Fruit fly (Drosophila melanogaster) whole organism, adult: ENCODE measurements around the gene Vps16B.

Experiments
- CG11617 ChIP-seq: fragments of 200-800 bp; sonication (Bioruptor generic); optimal IDR thresholded peaks from 2 replicates; lab custom pipeline; 2017; ENCODE audit warnings: mild to moderate bottlenecking, missing biosample characterization, missing genetic modification reagents, missing genetic modification characterization
- CG12768 ChIP-seq: fragments of 200-800 bp; sonication (Bioruptor generic); optimal IDR thresholded peaks from 2 replicates; lab custom pipeline; 2017; ENCODE audit warnings: missing biosample characterization, missing genetic modification characterization, mild to moderate bottlenecking, moderate library complexity, missing genetic modification reagents
- CG14711 ChIP-seq: fragments of 200-800 bp; sonication (Bioruptor generic); optimal IDR thresholded peaks from 2 replicates; lab custom pipeline; 2018; ENCODE audit warnings: missing biosample characterization, mild to moderate bottlenecking, missing genetic modification characterization, moderate library complexity
- CG1620 ChIP-seq: fragments of 200-800 bp; sonication (Bioruptor generic); optimal IDR thresholded peaks from 2 replicates; lab custom pipeline; 2016; ENCODE audit warnings: missing biosample characterization, missing genetic modification characterization
- CG33017 ChIP-seq: fragments of 200-800 bp; sonication (Bioruptor generic); optimal IDR thresholded peaks from 2 replicates; lab custom pipeline; 2018; ENCODE audit warnings: missing biosample characterization, mild to moderate bottlenecking, missing genetic modification characterization, moderate library complexity
- CG5204 ChIP-seq: fragments of 200-800 bp; sonication (Bioruptor generic); optimal IDR thresholded peaks from 2 replicates; lab custom pipeline; 2016; ENCODE audit warnings: missing biosample characterization, missing genetic modification characterization
- CG7045 ChIP-seq: fragments of 200-800 bp; sonication (Bioruptor generic); optimal IDR thresholded peaks from 2 replicates; lab custom pipeline; 2017; ENCODE audit warnings: missing biosample characterization, mild to moderate bottlenecking, missing genetic modification characterization
- CG7101 ChIP-seq: fragments of 200-800 bp; sonication (Bioruptor generic); optimal IDR thresholded peaks from 2 replicates; lab custom pipeline; 2018; ENCODE audit warnings: missing biosample characterization, mild to moderate bottlenecking, missing genetic modification characterization, moderate library complexity
- Clk ChIP-seq: fragments of 200-800 bp; sonication (Bioruptor generic); optimal IDR thresholded peaks from 2 replicates; lab custom pipeline; 2017; ENCODE audit warnings: missing biosample characterization, missing genetic modification characterization
- Crg-1 ChIP-seq: fragments of 200-800 bp; sonication (Bioruptor generic); optimal IDR thresholded peaks from 2 replicates; lab custom pipeline; 2016; ENCODE audit warnings: missing biosample characterization, missing genetic modification characterization
- Hr96 ChIP-seq: fragments of 200-800 bp; sonication (Bioruptor generic); optimal IDR thresholded peaks from 2 replicates; lab custom pipeline; 2016; ENCODE audit warnings: missing biosample characterization, missing genetic modification characterization
- Mnt ChIP-seq: fragments of 200-800 bp; sonication (Bioruptor generic); optimal IDR thresholded peaks from 2 replicates; lab custom pipeline; 2016; ENCODE audit warnings: missing biosample characterization, mild to moderate bottlenecking, missing genetic modification characterization
- bab1 ChIP-seq: fragments of 200-800 bp; sonication (Bioruptor generic); optimal IDR thresholded peaks from 3 replicates; lab custom pipeline; 2019; ENCODE audit warnings: missing biosample characterization, mild to moderate bottlenecking, missing genetic modification characterization, moderate library complexity
- cic ChIP-seq: fragments of 200-800 bp; sonication (Bioruptor generic); optimal IDR thresholded peaks from 2 replicates; lab custom pipeline; 2017; ENCODE audit warnings: missing biosample characterization, mild to moderate bottlenecking, missing genetic modification characterization, moderate library complexity
- cnc ChIP-seq, 2 experiments: fragments of >200 bp; optimal IDR thresholded peaks; 2 replicates each; lab custom pipeline; 2017
- kay ChIP-seq: fragments of 200-800 bp; sonication (Bioruptor generic); peaks from one replicate; lab custom pipeline; 2016; ENCODE audit warnings: missing biosample characterization, missing genetic modification characterization, borderline replicate concordance
- ovo ChIP-seq: fragments of 200-800 bp; sonication (Bioruptor generic); optimal IDR thresholded peaks from 2 replicates; lab custom pipeline; 2016; ENCODE audit warnings: missing biosample characterization, missing genetic modification characterization
- pad ChIP-seq: fragments of 200-800 bp; sonication (Bioruptor generic); optimal IDR thresholded peaks from 3 replicates; lab custom pipeline; 2017; ENCODE audit warnings: missing biosample characterization, missing genetic modification characterization, mild to moderate bottlenecking, moderate library complexity, missing genetic modification reagents
- tj ChIP-seq: fragments of 200-800 bp; sonication (Bioruptor generic); optimal IDR thresholded peaks from 3 replicates; lab custom pipeline; 2017; ENCODE audit warnings: missing biosample characterization, mild to moderate bottlenecking, missing genetic modification characterization, moderate library complexity
- toe ChIP-seq: fragments of 200-800 bp; sonication (Bioruptor generic); optimal IDR thresholded peaks from 2 replicates; lab custom pipeline; 2016; ENCODE audit warnings: missing biosample characterization, missing genetic modification characterization

Vps16B gene

DNA sequence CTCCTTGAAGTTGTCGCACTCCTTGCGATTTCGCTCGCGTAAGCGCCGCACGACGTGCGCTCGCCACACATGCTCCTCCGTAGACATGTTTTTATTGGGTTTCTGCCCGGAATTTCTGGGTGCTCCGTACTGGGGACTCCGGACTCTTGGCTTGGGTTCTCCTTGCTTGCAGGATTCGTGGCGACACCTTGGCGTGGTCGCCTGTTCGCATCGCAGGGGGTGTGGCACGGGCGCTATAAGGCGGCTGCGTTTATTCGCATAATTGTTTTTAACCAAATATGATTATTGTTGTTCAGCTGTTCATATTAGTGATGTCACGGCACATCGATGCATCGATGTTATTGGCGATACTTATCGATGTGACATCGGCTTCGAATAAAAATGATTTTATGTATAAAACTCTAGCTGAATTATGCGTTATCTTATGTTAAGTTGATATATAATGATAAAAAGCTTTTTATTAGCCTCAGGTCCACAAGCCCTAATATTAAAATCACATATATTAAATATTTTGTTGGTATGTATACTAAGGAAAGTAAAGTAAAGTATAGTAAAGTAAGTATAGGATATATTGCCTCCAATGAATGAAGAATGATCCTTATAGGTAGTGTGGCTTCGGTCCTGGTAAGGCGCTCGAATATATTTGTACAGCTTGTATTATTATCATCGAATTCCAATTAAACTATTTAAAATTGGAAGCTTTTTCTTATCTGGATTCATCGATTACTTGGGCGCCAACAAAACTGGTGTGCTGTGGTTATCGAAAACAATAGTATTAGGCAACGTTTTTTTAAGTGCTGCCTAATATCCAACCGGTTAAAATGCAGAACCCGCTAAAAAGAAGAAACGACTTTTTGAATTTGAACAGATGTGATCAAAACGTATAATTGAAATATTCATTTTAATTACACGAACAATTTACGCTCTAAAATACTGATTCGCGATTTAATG, 18.8 kb upstream of the Vps16B start, which contains the start of gene Atg16:
Atg16 (minus strand) TSS at position 343 of the 951 bp plus-strand sequence.
- peak; percentile 7 for TF ChIP-seq bab1 (GFP tag; lab: Kevin White, UChicago)
- peak; percentile 50 for TF ChIP-seq CG1620 (GFP tag; lab: Kevin White, UChicago)
- peak; percentile 27 for TF ChIP-seq Crg-1 (GFP tag; lab: Kevin White, UChicago)
- TF ChIP-seq CG11617: peak; percentile 19
- peak; percentile 49 for TF ChIP-seq kay (GFP tag; lab: Kevin White, UChicago)
- no peak for TF ChIP-seq CG33017
- TF ChIP-seq ovo: no peak
- TF ChIP-seq CG5204 (GFP tag; lab: Kevin White, UChicago): peak; percentile 30
- TF ChIP-seq CG12768 (GFP tag; lab: Kevin White, UChicago): peak; percentile 10
- no peak for TF ChIP-seq Mnt
- peak; percentile 31 for TF ChIP-seq toe (GFP tag; lab: Kevin White, UChicago)
- TF ChIP-seq CG7045 (GFP tag; lab: Kevin White, UChicago): no peak
- TF ChIP-seq cic: no peak
- TF ChIP-seq cnc (optimal IDR thresholded peaks at IDR 0.05; lab: Kevin White, UChicago): no peak
- TF ChIP-seq CG14711 (tag; lab: Kevin White, UChicago): no peak
- no peak for TF ChIP-seq Clk (GFP tag; lab: Kevin White, UChicago)
- TF ChIP-seq CG7101 (tag; lab: Kevin White, UChicago): peak; percentile 4
- no peak for TF ChIP-seq tj (GFP tag; lab: Kevin White, UChicago)
- TF ChIP-seq pad (GFP tag; lab: Kevin White, UChicago): peak; percentile 50
- TF ChIP-seq Hr96 (GFP tag; lab: Kevin White, UChicago): no peak

dm6 chr3R:29830925-29831324, 14.7 kb upstream of the Vps16B start:
- TF ChIP-seq pad (GFP tag; lab: Kevin White, UChicago) (peak; percentile 31), Clk (GFP tag; lab: Kevin White, UChicago) (no peak), cnc (optimal IDR thresholded peaks at IDR 0.05; lab: Kevin White, UChicago) (no peak), CG33017 (peak; percentile 55), CG7101 (tag; lab: Kevin White, UChicago) (peak; percentile 69), CG12768 (GFP tag; lab: Kevin White, UChicago) (peak; percentile 17), Crg-1 (GFP tag; lab: Kevin White, UChicago) (peak; percentile 9), cic (peak; percentile 57), CG14711 (tag; lab: Kevin White, UChicago) (peak; percentile 69), CG7045 (GFP tag; lab: Kevin White, UChicago) (peak; percentile 79), Hr96 (GFP tag; lab: Kevin White, UChicago) (peak; percentile 29)

DNA sequence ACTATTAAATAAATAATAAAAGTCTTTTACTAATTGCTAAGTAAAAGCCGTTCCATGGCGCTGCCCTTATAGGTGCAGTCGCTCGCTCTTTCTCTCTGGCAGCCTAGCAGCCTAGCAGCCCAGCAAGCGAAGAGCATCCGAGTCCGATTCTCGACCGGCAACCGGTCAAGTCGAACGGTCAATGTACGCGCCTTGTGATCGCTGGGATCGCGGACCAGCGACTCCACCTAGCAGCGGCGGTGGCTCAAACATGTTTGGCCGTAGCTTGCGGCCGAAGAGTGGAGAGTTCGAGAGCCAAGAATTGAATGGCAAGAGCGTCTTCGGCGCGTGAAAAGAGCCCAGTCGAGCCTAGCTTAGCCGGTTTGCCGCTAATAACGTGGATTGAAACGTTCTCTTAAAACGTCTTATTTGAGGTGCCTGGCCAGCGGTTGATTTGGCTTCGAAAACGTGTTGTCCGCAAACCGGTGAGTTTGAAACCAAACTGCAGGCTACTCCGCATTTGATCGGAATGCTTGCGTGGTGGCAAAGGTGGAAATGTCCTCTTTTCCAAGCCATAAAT, 13.1 kb upstream of the Vps16B start:
- TF ChIP-seq cnc (optimal IDR thresholded peaks at IDR 0.05; lab: Kevin White, UChicago) (no peak), CG7101 (tag; lab: Kevin White, UChicago) (no peak), CG11617 (no peak), CG1620 (GFP tag; lab: Kevin White, UChicago) (no peak), pad (GFP tag; lab: Kevin White, UChicago) (no peak), ovo (no peak), Hr96 (GFP tag; lab: Kevin White, UChicago) (no peak), CG14711 (tag; lab: Kevin White, UChicago) (no peak), tj (GFP tag; lab: Kevin White, UChicago) (no peak), kay (GFP tag; lab: Kevin White, UChicago) (no peak), Clk (GFP tag; lab: Kevin White, UChicago) (no peak), toe (GFP tag; lab: Kevin White, UChicago) (no peak)

- TF ChIP-seq ovo (no peak), CG7101 (tag; lab: Kevin White, UChicago) (no peak), CG11617 (no peak), CG5204 (GFP tag; lab: Kevin White, UChicago) (no peak), kay (GFP tag; lab: Kevin White, UChicago) (no peak), CG33017 (no peak), CG12768 (GFP tag; lab: Kevin White, UChicago) (no peak)
These were observed 2.4 kb upstream of the Vps16B start, which contains the start of gene neo for dm6 chr3R:29818434-29819268. neo (plus strand) TSS chr3R:29819131.

- no peak for TF ChIP-seq Crg-1 (GFP tag; lab: Kevin White, UChicago)
These were observed 1.4 kb upstream of the Vps16B start, which contains the start of gene CG7829 for dm6 chr3R:29817664-29818063. CG7829 (minus strand) TSS chr3R:29817764.
